Fruit fly (Drosophila melanogaster) whole organism, embryonic: Measurements from ENCODE around the gene CG14300.

Experiments
- Bgb ChIP-seq: fragments of 200-800 bp; sonication (Bioruptor generic); IDR thresholded peaks from 2 replicates; pipeline ENCODE4 v1.3.6; 2022; ENCODE audit warnings: missing biosample characterization, missing genetic modification characterization; ENCODE audit not compliant: partially characterized antibody
- CG10321 ChIP-seq: fragments of 200-800 bp; sonication (Bioruptor generic); IDR thresholded peaks from 2 replicates; pipeline ENCODE4 v1.3.6; 2022; ENCODE audit warnings: missing biosample characterization, missing genetic modification characterization
- CG10543 ChIP-seq: fragments of 200-800 bp; sonication (Bioruptor generic); optimal IDR thresholded peaks from 3 replicates; lab custom pipeline; 2017; ENCODE audit warnings: missing biosample characterization, mild to moderate bottlenecking, missing genetic modification characterization, moderate library complexity
- CG10979 ChIP-seq: fragments of 200-800 bp; sonication (Bioruptor generic); optimal IDR thresholded peaks from 2 replicates; lab custom pipeline; 2018; ENCODE audit warnings: missing biosample characterization, mild to moderate bottlenecking, missing genetic modification characterization, moderate library complexity
- CG11504 ChIP-seq: fragments of 200-800 bp; sonication (Bioruptor generic); optimal IDR thresholded peaks from 3 replicates; lab custom pipeline; 2019; ENCODE audit warnings: missing biosample characterization, mild to moderate bottlenecking, missing genetic modification characterization, moderate library complexity
- CG13287 ChIP-seq: fragments of 200-800 bp; sonication (Bioruptor generic); IDR thresholded peaks from 2 replicates; pipeline ENCODE4 v1.3.6; 2022; ENCODE audit warnings: missing biosample characterization, missing genetic modification characterization; ENCODE audit not compliant: partially characterized antibody
- CG15514 ChIP-seq: fragments of 200-800 bp; sonication (Bioruptor generic); optimal IDR thresholded peaks from 3 replicates; lab custom pipeline; 2017; ENCODE audit warnings: missing biosample characterization, missing genetic modification characterization, mild to moderate bottlenecking, moderate library complexity, missing genetic modification reagents
- CG31388 ChIP-seq: fragments of 200-800 bp; sonication (Bioruptor generic); optimal IDR thresholded peaks from 2 replicates; lab custom pipeline; 2016; ENCODE audit warnings: missing biosample characterization, missing genetic modification characterization
- CG3163 ChIP-seq: fragments of 200-800 bp; sonication (Bioruptor generic); optimal IDR thresholded peaks from 3 replicates; lab custom pipeline; 2016; ENCODE audit warnings: missing biosample characterization, missing genetic modification characterization
- CG4617 ChIP-seq: fragments of 200-800 bp; sonication (Bioruptor generic); optimal IDR thresholded peaks from 3 replicates; lab custom pipeline; 2016; ENCODE audit warnings: missing biosample characterization, missing genetic modification characterization, borderline replicate concordance
- CG6765 ChIP-seq: fragments of 200-800 bp; sonication (Bioruptor generic); optimal IDR thresholded peaks from 3 replicates; lab custom pipeline; 2017; ENCODE audit warnings: missing biosample characterization, mild to moderate bottlenecking, missing genetic modification characterization
- CG7556 ChIP-seq: fragments of 200-800 bp; sonication (Bioruptor generic); optimal IDR thresholded peaks from 2 replicates; lab custom pipeline; 2017; ENCODE audit warnings: missing biosample characterization, mild to moderate bottlenecking, missing genetic modification characterization
- CG7928 ChIP-seq: fragments of 200-800 bp; sonication (Bioruptor generic); optimal IDR thresholded peaks from 2 replicates; lab custom pipeline; 2017; ENCODE audit warnings: missing biosample characterization, mild to moderate bottlenecking, missing genetic modification characterization
- CG7963 ChIP-seq: fragments of 200-800 bp; sonication (Bioruptor generic); IDR thresholded peaks from 3 replicates; pipeline ENCODE4 v1.3.6; 2022; ENCODE audit warnings: missing biosample characterization, missing genetic modification characterization; ENCODE audit not compliant: partially characterized antibody
- Chrac-16 ChIP-seq: fragments of 200-800 bp; sonication (Bioruptor generic); optimal IDR thresholded peaks from 3 replicates; lab custom pipeline; 2016; ENCODE audit warnings: missing biosample characterization, missing genetic modification characterization
- Dll ChIP-seq: fragments of 200-800 bp; sonication (Bioruptor generic); IDR thresholded peaks from 4 replicates; pipeline ENCODE4 v1.3.6; 2022; ENCODE audit warnings: missing biosample characterization, missing genetic modification characterization; ENCODE audit not compliant: partially characterized antibody
- ERR ChIP-seq: fragments of 200-800 bp; sonication (Bioruptor generic); optimal IDR thresholded peaks from 2 replicates; lab custom pipeline; 2016; ENCODE audit warnings: missing biosample characterization, missing genetic modification characterization
- Elba2 ChIP-seq: fragments of 200-800 bp; sonication (Bioruptor generic); optimal IDR thresholded peaks from 3 replicates; lab custom pipeline; 2016; ENCODE audit warnings: missing biosample characterization, missing genetic modification characterization
- HmgD ChIP-seq: fragments of 200-800 bp; sonication (Bioruptor generic); optimal IDR thresholded peaks from 3 replicates; lab custom pipeline; 2016; ENCODE audit warnings: missing biosample characterization, missing genetic modification characterization
- Hsf ChIP-seq: fragments of 200-800 bp; sonication (Bioruptor generic); optimal IDR thresholded peaks from 3 replicates; lab custom pipeline; 2016; ENCODE audit warnings: missing biosample characterization, missing genetic modification characterization
- MBD-R2 ChIP-seq: fragments of 200-800 bp; sonication (Bioruptor generic); IDR thresholded peaks from 2 replicates; pipeline ENCODE4 v1.3.6; 2022; ENCODE audit warnings: missing biosample characterization, missing genetic modification characterization
- MTF-1 ChIP-seq: fragments of 200-800 bp; sonication (Bioruptor generic); optimal IDR thresholded peaks from 2 replicates; lab custom pipeline; 2018; ENCODE audit warnings: missing biosample characterization, mild to moderate bottlenecking, missing genetic modification characterization, borderline replicate concordance
- Mes4 ChIP-seq: fragments of 200-800 bp; sonication (Bioruptor generic); optimal IDR thresholded peaks from 2 replicates; lab custom pipeline; 2016; ENCODE audit warnings: missing biosample characterization, missing genetic modification characterization
- Rx ChIP-seq: fragments of 200-800 bp; sonication (Bioruptor generic); IDR thresholded peaks from 2 replicates; pipeline ENCODE4 v1.3.6; 2022; ENCODE audit warnings: missing biosample characterization, missing genetic modification characterization
- Scr ChIP-seq: fragments of 200-800 bp; sonication (Bioruptor generic); IDR thresholded peaks from 2 replicates; pipeline ENCODE4 v1.3.6; 2022; ENCODE audit warnings: missing biosample characterization, missing genetic modification characterization; ENCODE audit not compliant: partially characterized antibody
- Sox102F ChIP-seq: fragments of 200-800 bp; sonication (Bioruptor generic); optimal IDR thresholded peaks from 2 replicates; lab custom pipeline; 2018; ENCODE audit warnings: missing biosample characterization, mild to moderate bottlenecking, missing genetic modification characterization, moderate library complexity
- YL-1 ChIP-seq: fragments of 200-800 bp; sonication (Bioruptor generic); optimal IDR thresholded peaks from 3 replicates; lab custom pipeline; 2017; ENCODE audit warnings: missing biosample characterization, mild to moderate bottlenecking, missing genetic modification characterization
- abd-A ChIP-seq: fragments of 200-800 bp; sonication (Bioruptor generic); optimal IDR thresholded peaks from 3 replicates; lab custom pipeline; 2019; ENCODE audit warnings: missing biosample characterization, mild to moderate bottlenecking, missing genetic modification characterization, moderate library complexity
- az2 ChIP-seq: fragments of 200-800 bp; sonication (Bioruptor generic); optimal IDR thresholded peaks from 3 replicates; lab custom pipeline; 2016; ENCODE audit warnings: missing biosample characterization, missing genetic modification characterization
- bsh ChIP-seq, 2 experiments: fragments of 200-800 bp; sonication (Bioruptor generic); optimal IDR thresholded peaks; 2 replicates each; lab custom pipeline; 2017 to 2018; ENCODE audit warnings: mild to moderate bottlenecking in 2 of 2, missing biosample characterization in 2 of 2, missing genetic modification characterization in 2 of 2, moderate library complexity in 1 of 2
- croc ChIP-seq: fragments of 200-800 bp; sonication (Bioruptor generic); conservative IDR thresholded peaks from 3 replicates; pipeline ENCODE4 v1.3.6; 2022; ENCODE audit warnings: missing biosample characterization, missing genetic modification characterization
- dm ChIP-seq: fragments of 200-800 bp; sonication (Bioruptor generic); optimal IDR thresholded peaks from 3 replicates; lab custom pipeline; 2016; ENCODE audit warnings: missing biosample characterization, missing genetic modification characterization
- dmrt11E ChIP-seq: fragments of 200-800 bp; sonication (Bioruptor generic); optimal IDR thresholded peaks from 3 replicates; lab custom pipeline; 2018; ENCODE audit warnings: missing biosample characterization, mild to moderate bottlenecking, missing genetic modification characterization, moderate library complexity
- fru ChIP-seq: fragments of >200 bp; optimal IDR thresholded peaks from 2 replicates; lab custom pipeline; 2017
- gro ChIP-seq: fragments of 200-800 bp; sonication (Bioruptor generic); optimal IDR thresholded peaks from 2 replicates; lab custom pipeline; 2016; ENCODE audit warnings: missing biosample characterization, missing genetic modification characterization
- insv ChIP-seq, 2 experiments: fragments of 200-800 bp; sonication (Bioruptor generic); optimal IDR thresholded peaks; 3 replicates each; lab custom pipeline; 2016 to 2018; ENCODE audit warnings: missing biosample characterization in 2 of 2, missing genetic modification characterization in 2 of 2
- inv ChIP-seq: fragments of 200-800 bp; sonication (Bioruptor generic); IDR thresholded peaks from 2 replicates; pipeline ENCODE4 v1.3.6; 2022; ENCODE audit warnings: missing biosample characterization, missing genetic modification characterization; ENCODE audit not compliant: partially characterized antibody
- jumu ChIP-seq: fragments of 200-800 bp; sonication (Bioruptor generic); optimal IDR thresholded peaks from 3 replicates; lab custom pipeline; 2016; ENCODE audit warnings: missing biosample characterization, missing genetic modification characterization
- lola ChIP-seq, 3 experiments: fragments of >200 bp in 2 of 3; fragments of 200-800 bp in 1 of 3; sonication (Bioruptor generic) in 1 of 3; optimal IDR thresholded peaks; 2 replicates each; lab custom pipeline; 2017 to 2019; ENCODE audit warnings: missing biosample characterization in 3 of 3, missing genetic modification characterization in 3 of 3, mild to moderate bottlenecking in 1 of 3, moderate library complexity in 1 of 3
- nmo ChIP-seq: fragments of 200-800 bp; sonication (Bioruptor generic); optimal IDR thresholded peaks from 2 replicates; lab custom pipeline; 2018; ENCODE audit warnings: missing biosample characterization, mild to moderate bottlenecking, missing genetic modification characterization, moderate library complexity
- nom ChIP-seq: fragments of 200-800 bp; sonication (Bioruptor generic); optimal IDR thresholded peaks from 2 replicates; lab custom pipeline; 2017; ENCODE audit warnings: missing biosample characterization, missing genetic modification characterization, mild to moderate bottlenecking, moderate library complexity, missing genetic modification reagents
- pnt ChIP-seq: fragments of 200-800 bp; sonication (Bioruptor generic); optimal IDR thresholded peaks from 3 replicates; lab custom pipeline; 2016; ENCODE audit warnings: missing biosample characterization, missing genetic modification characterization
- pzg ChIP-seq: fragments of 200-800 bp; sonication (Bioruptor generic); optimal IDR thresholded peaks from 3 replicates; lab custom pipeline; 2018; ENCODE audit warnings: missing biosample characterization, mild to moderate bottlenecking, missing genetic modification characterization, moderate library complexity
- scrt ChIP-seq: fragments of 200-800 bp; sonication (Bioruptor generic); optimal IDR thresholded peaks from 2 replicates; lab custom pipeline; 2018; ENCODE audit warnings: missing biosample characterization, mild to moderate bottlenecking, missing genetic modification characterization, moderate library complexity
- sob ChIP-seq: fragments of 200-800 bp; sonication (Bioruptor generic); IDR thresholded peaks from 2 replicates; pipeline ENCODE4 v1.3.6; 2022; ENCODE audit warnings: missing biosample characterization, missing genetic modification characterization
- vfl ChIP-seq: fragments of 200-800 bp; sonication (Bioruptor generic); optimal IDR thresholded peaks from 2 replicates; lab custom pipeline; 2016; ENCODE audit warnings: missing biosample characterization, missing genetic modification characterization
- wor ChIP-seq: fragments of 200-800 bp; sonication (Bioruptor generic); IDR thresholded peaks from 2 replicates; pipeline ENCODE4 v1.3.6; 2022; ENCODE audit warnings: missing biosample characterization, missing genetic modification characterization
- zen ChIP-seq: fragments of 200-800 bp; sonication (Bioruptor generic); optimal IDR thresholded peaks from 3 replicates; lab custom pipeline; 2018; ENCODE audit warnings: missing biosample characterization, mild to moderate bottlenecking, missing genetic modification characterization, moderate library complexity

The CG14300 gene

DNA sequence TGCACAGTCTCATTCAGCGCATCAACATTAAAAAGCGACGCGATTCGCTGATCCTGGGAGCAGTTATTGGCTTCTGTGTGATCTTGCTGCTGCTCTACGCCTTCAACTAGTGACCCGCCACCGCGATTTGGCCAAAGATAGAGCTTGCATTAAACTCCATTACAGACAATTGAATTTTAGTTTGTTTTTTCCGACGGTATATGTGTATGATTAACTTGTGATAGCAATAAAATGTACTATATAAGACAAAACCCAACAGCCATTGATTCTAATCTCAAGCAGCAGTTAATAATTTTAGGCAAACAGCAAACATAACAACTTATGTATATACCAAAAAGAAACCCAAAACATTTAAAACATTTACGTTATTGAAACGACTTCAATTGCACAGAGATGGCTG lies 28.4 kb downstream of the CG14300 start, which contains the start of gene CG31231:
Gene CG31231, plus strand, starts transcription at position 301 of the 400 bp plus-strand sequence.
- TF ChIP-seq fru = no peak
- no peak for TF ChIP-seq Rx (GFP tag; lab: Robert Waterston, UW)
- no peak for TF ChIP-seq nom (GFP tag; lab: Kevin White, UChicago)
- TF ChIP-seq Sox102F (GFP tag; lab: Kevin White, UChicago) = no peak
- TF ChIP-seq abd-A = no peak
- TF ChIP-seq Bgb (GFP tag; lab: Robert Waterston, UW) = no peak
- TF ChIP-seq CG7963 (GFP tag; lab: Robert Waterston, UW) = no peak
- TF ChIP-seq az2 (GFP tag; lab: Kevin White, UChicago) = no peak
- no peak for TF ChIP-seq CG3163 (GFP tag; lab: Kevin White, UChicago)
- no peak for TF ChIP-seq CG10321 (GFP tag; lab: Robert Waterston, UW)
- TF ChIP-seq Chrac-16 (GFP tag; lab: Kevin White, UChicago) = no peak
- TF ChIP-seq CG6765 = no peak
- TF ChIP-seq insv (GFP tag; optimal IDR thresholded peaks at IDR 0.05; lab: Kevin White, UChicago) = no peak
- TF ChIP-seq MTF-1 (GFP tag; lab: Kevin White, UChicago) = no peak
- TF ChIP-seq HmgD (GFP tag; lab: Kevin White, UChicago) = no peak
- TF ChIP-seq CG31388 (GFP tag; lab: Kevin White, UChicago) = no peak
- TF ChIP-seq, all 482 proteins: peak for 0

DNA sequence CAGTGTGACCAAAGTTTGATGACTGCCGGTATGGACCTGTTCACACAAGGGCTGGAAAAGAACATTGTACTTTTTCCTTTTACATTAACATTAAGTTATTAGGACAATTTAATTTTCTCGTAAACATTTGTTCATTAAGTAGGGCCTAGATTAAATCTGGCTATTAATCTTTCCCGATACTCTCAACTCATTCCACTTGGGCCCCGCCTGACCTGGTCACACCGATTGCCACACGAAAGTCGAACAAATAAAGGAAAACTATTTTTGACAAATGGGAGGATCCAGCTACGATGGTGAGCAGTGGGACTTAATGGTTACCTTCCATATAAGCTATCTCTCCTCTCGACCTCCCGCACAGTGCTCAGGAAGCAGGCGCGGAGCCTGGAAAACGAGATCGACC lies 30.0 kb downstream of the CG14300 start, which contains the start of the genes Cpsf73 and Gos28:
Gene Cpsf73, minus strand, starts transcription at position 28 of the 400 bp plus-strand sequence.
Gene Gos28, plus strand, starts transcription at position 214 of the 400 bp plus-strand sequence.
- TF ChIP-seq CG4617 (GFP tag; lab: Kevin White, UChicago) (peak; percentile 92), scrt (GFP tag; lab: Kevin White, UChicago) (peak; percentile 24), bsh (GFP tag; optimal IDR thresholded peaks at IDR 0.05; lab: Kevin White, UChicago) (peak in 1 of 2 experiments; percentile 1), CG7556 (GFP tag; lab: Kevin White, UChicago) (no peak), Bgb (GFP tag; lab: Robert Waterston, UW) (peak; percentile 15; the same call in 1 of the 2 replicates), CG15514 (peak; percentile 85), pzg (peak; percentile 65), vfl (peak; percentile 34), wor (GFP tag; lab: Robert Waterston, UW) (no peak), CG7928 (peak; percentile 78), ERR (GFP tag; lab: Kevin White, UChicago) (peak; percentile 4), dmrt11E (peak; percentile 3), sob (GFP tag; lab: Robert Waterston, UW) (no peak), nmo (GFP tag; lab: Kevin White, UChicago) (peak; percentile 69), Elba2 (GFP tag; lab: Kevin White, UChicago) (peak; percentile 78), CG10979 (tag; lab: Kevin White, UChicago) (peak; percentile 7), jumu (GFP tag; lab: Kevin White, UChicago) (peak; percentile 50), Dll (peak; percentile 60; the same call in 1 of the 4 replicates), YL-1 (peak; percentile 77), MBD-R2 (GFP tag; lab: Robert Waterston, UW) (peak; percentile 97), Scr (GFP tag; lab: Robert Waterston, UW) (peak; percentile 60), dm (GFP tag; lab: Kevin White, UChicago) (peak; percentile 25), croc (GFP tag; lab: Robert Waterston, UW) (no peak), inv (GFP tag; lab: Robert Waterston, UW) (peak; percentile 42; the same call in 1 of the 2 replicates), Hsf (peak; percentile 0), CG11504 (tag; lab: Kevin White, UChicago) (peak; percentile 67), nom (GFP tag; lab: Kevin White, UChicago) (no peak), CG10543 (GFP tag; lab: Kevin White, UChicago) (no peak), lola (GFP tag; optimal IDR thresholded peaks at IDR 0.05; lab: Kevin White, UChicago) (peak in 1 of 3 experiments; percentile 24), Mes4 (peak; percentile 14), gro (no peak), pnt (GFP tag; lab: Kevin White, UChicago) (peak; percentile 5), zen (tag; lab: Kevin White, UChicago) (peak; percentile 1), CG13287 (GFP tag; lab: Robert Waterston, UW) (peak; percentile 73)
